Worm (Caenorhabditis elegans): Measurements from ENCODE around the gene metl-5.

DNA sequence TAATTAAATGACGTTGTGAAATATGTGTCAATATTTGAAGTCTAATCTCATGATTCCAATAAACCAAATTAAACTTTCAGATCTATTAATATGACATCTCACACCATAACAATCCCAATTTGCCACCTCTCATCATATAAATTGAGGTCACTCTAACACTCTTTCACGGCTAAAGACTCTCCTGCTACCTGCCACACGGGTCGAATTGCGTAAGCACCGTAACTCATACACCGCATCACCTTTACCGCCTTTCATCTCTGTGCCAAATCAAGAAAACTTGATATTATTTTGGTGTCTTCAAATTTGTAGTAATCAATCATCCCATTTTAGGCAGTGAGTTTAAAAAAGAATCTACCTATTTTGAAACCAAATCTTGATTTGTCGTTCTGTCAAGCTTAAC, 3.5 kb downstream of the metl-5 start:
- TF ChIP-seq unc-62 (GFP tag; optimal IDR thresholded peaks at IDR 0.05) (no peak), mab-5 (tag; optimal IDR thresholded peaks at IDR 0.05) (no peak), snpc-4 (tag; optimal IDR thresholded peaks at IDR 0.05) (no peak), dmd-4 (tag; optimal IDR thresholded peaks at IDR 0.05) (no peak), ama-1 (optimal IDR thresholded peaks at IDR 0.05) (no peak), nhr-77 (tag; optimal IDR thresholded peaks at IDR 0.05) (no peak), mdl-1 (tag; optimal IDR thresholded peaks at IDR 0.05) (no peak), nhr-12 (tag; optimal IDR thresholded peaks at IDR 0.05) (no peak), egl-27 (tag; optimal IDR thresholded peaks at IDR 0.05) (no peak)
